Worm (Caenorhabditis elegans): Measurements from ENCODE around the gene Y57A10B.7.

DNA sequence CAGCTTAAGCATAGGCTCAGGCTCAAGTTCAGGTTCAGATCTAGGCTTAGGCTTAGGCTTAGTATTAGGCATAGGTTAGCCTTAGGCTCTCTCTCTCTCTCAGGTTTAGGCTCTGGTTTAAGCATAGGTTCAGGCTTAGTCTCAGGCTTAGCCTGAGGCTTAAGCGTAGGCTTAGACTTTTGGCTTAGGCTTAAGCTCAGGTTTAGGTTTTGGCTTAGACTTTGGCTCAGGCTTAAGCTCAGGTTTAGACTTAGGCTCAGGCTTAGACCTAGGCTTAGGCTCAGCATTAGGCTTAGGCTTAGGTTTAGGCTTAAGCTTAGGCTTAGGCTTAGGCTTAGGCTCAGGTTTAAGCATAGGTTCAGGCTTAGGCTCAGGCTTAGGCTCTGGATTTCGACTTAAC lies 49.9 kb downstream of the Y57A10B.7 start:
- no peak for TF ChIP-seq sea-2 (GFP tag; IDR thresholded peaks at IDR 0.05)
- TF ChIP-seq tlf-1 (GFP tag; optimal IDR thresholded peaks at IDR 0.05), result no peak
- TF ChIP-seq nhr-90 (tag; optimal IDR thresholded peaks at IDR 0.05), result no peak
- TF ChIP-seq F10E7.11 (tag; optimal IDR thresholded peaks at IDR 0.05), result no peak
- TF ChIP-seq athp-1 (tag; optimal IDR thresholded peaks at IDR 0.05), result no peak
- TF ChIP-seq xnd-1 (tag; optimal IDR thresholded peaks at IDR 0.05), result no peak
- TF ChIP-seq atf-7 (tag; optimal IDR thresholded peaks at IDR 0.05), result no peak
- no peak for TF ChIP-seq let-526 (GFP tag; IDR thresholded peaks at IDR 0.05)
- TF ChIP-seq hmg-1.2 (GFP tag; IDR thresholded peaks at IDR 0.05), result no peak
- no peak for TF ChIP-seq bed-1 (GFP tag; IDR thresholded peaks at IDR 0.05)
- no peak for TF ChIP-seq Y53F4B.3 (GFP tag; IDR thresholded peaks at IDR 0.05)
- TF ChIP-seq B0019.2 (GFP tag; conservative IDR thresholded peaks at IDR 0.05), result no peak

Data from whole organism, young adult.